Worm (Caenorhabditis elegans) whole organism, midembryonic: ENCODE data around the gene F45E12.6.

ENCODE experiments used
- flt-1 ChIP-seq: fragments of 200-800 bp; sonication (Bioruptor generic); IDR thresholded peaks from 2 replicates; pipeline ENCODE4 v1.3.6; 2022; ENCODE audit warnings: missing genetic modification characterization, missing compliant biosample characterization
- ztf-23 ChIP-seq: fragments of 200-800 bp; sonication (Bioruptor generic); IDR thresholded peaks from 2 replicates; pipeline ENCODE4 v1.3.6; 2022; ENCODE audit warnings: missing genetic modification reagents, missing genetic modification characterization, missing compliant biosample characterization

- no peak for TF ChIP-seq ztf-23 (GFP tag; lab: Robert Waterston, UW)
- TF ChIP-seq flt-1 (GFP tag; lab: Robert Waterston, UW) = no peak
These were observed 33.4 kb downstream of the F45E12.6 start for ce11 chrII:7280584-7280983.
